Fruit fly (Drosophila melanogaster) whole organism, embryonic: Measurements from ENCODE around the gene Jon66Cii.

Experiments
- Aef1 ChIP-seq: fragments of 200-800 bp; sonication (Bioruptor generic); IDR thresholded peaks from 3 replicates; pipeline ENCODE4 v1.3.6; 2022; ENCODE audit warnings: missing biosample characterization, missing genetic modification characterization
- Awh ChIP-seq: fragments of 200-800 bp; sonication (Bioruptor generic); IDR thresholded peaks from 2 replicates; pipeline ENCODE4, ENCODE4 v1.3.6; 2022; ENCODE audit warnings: missing biosample characterization, missing genetic modification characterization
- CG10267 ChIP-seq: fragments of 200-800 bp; sonication (Bioruptor generic); optimal IDR thresholded peaks from 2 replicates; lab custom pipeline; 2018; ENCODE audit warnings: missing biosample characterization, mild to moderate bottlenecking, missing genetic modification characterization, moderate library complexity
- CG10321 ChIP-seq: fragments of 200-800 bp; sonication (Bioruptor generic); IDR thresholded peaks from 2 replicates; pipeline ENCODE4 v1.3.6; 2022; ENCODE audit warnings: missing biosample characterization, missing genetic modification characterization
- CG16815 ChIP-seq: fragments of 200-800 bp; sonication (Bioruptor generic); optimal IDR thresholded peaks from 3 replicates; lab custom pipeline; 2017; ENCODE audit warnings: missing biosample characterization, mild to moderate bottlenecking, missing genetic modification characterization
- CG18619 ChIP-seq: fragments of 200-800 bp; sonication (Bioruptor generic); optimal IDR thresholded peaks from 3 replicates; lab custom pipeline; 2017; ENCODE audit warnings: missing biosample characterization, mild to moderate bottlenecking, missing genetic modification characterization
- CG18764 ChIP-seq: fragments of 200-800 bp; sonication (Bioruptor generic); optimal IDR thresholded peaks from 3 replicates; lab custom pipeline; 2016; ENCODE audit warnings: missing biosample characterization, missing genetic modification characterization
- CG2116 ChIP-seq: fragments of 200-800 bp; sonication (Bioruptor generic); optimal IDR thresholded peaks from 3 replicates; lab custom pipeline; 2018; ENCODE audit warnings: missing biosample characterization, mild to moderate bottlenecking, missing genetic modification characterization
- CG2129 ChIP-seq: fragments of 200-800 bp; sonication (Bioruptor generic); IDR thresholded peaks from 2 replicates; pipeline ENCODE4 v1.3.6; 2022; ENCODE audit warnings: missing biosample characterization, missing genetic modification characterization; ENCODE audit not compliant: partially characterized antibody
- CG3995 ChIP-seq: fragments of 200-800 bp; sonication (Bioruptor generic); optimal IDR thresholded peaks from 3 replicates; lab custom pipeline; 2016; ENCODE audit warnings: missing biosample characterization, missing genetic modification characterization
- CG5245 ChIP-seq: fragments of 200-800 bp; sonication (Bioruptor generic); optimal IDR thresholded peaks from 3 replicates; lab custom pipeline; 2016; ENCODE audit warnings: missing biosample characterization, missing genetic modification characterization
- CG6272 ChIP-seq: fragments of 200-800 bp; sonication (Bioruptor generic); IDR thresholded peaks from 2 replicates; pipeline ENCODE4 v1.3.6; 2022; ENCODE audit warnings: missing biosample characterization, missing genetic modification characterization
- CG6854 ChIP-seq: fragments of 200-800 bp; sonication (Bioruptor generic); optimal IDR thresholded peaks from 3 replicates; lab custom pipeline; 2017; ENCODE audit warnings: missing biosample characterization, mild to moderate bottlenecking, missing genetic modification characterization
- CG8290 ChIP-seq, 3 experiments: fragments of 200-800 bp; sonication (Bioruptor generic); optimal IDR thresholded peaks; 2 replicates each; lab custom pipeline; 2016 to 2019; ENCODE audit warnings: missing biosample characterization in 3 of 3, missing genetic modification characterization in 3 of 3, mild to moderate bottlenecking in 2 of 3, moderate library complexity in 1 of 3
- CG8388 ChIP-seq: fragments of 200-800 bp; sonication (Bioruptor generic); optimal IDR thresholded peaks from 2 replicates; lab custom pipeline; 2019; ENCODE audit warnings: missing biosample characterization, mild to moderate bottlenecking, missing genetic modification characterization, moderate library complexity
- Drgx ChIP-seq: fragments of 200-800 bp; sonication (Bioruptor generic); IDR thresholded peaks from 2 replicates; pipeline ENCODE4 v1.3.6; 2022; ENCODE audit warnings: missing biosample characterization, missing genetic modification characterization
- E2f1 ChIP-seq: fragments of 200-800 bp; sonication (Bioruptor generic); IDR thresholded peaks from 2 replicates; pipeline ENCODE4 v1.3.6; 2022; ENCODE audit warnings: missing biosample characterization, missing genetic modification characterization
- Eip74EF ChIP-seq, 2 experiments: fragments of 200-800 bp in 1 of 2; fragments of >200 bp in 1 of 2; sonication (Bioruptor generic) in 1 of 2; optimal IDR thresholded peaks; 2 replicates each; lab custom pipeline; 2017 to 2019; ENCODE audit warnings: missing biosample characterization in 2 of 2, missing genetic modification characterization in 2 of 2, mild to moderate bottlenecking in 1 of 2, moderate library complexity in 1 of 2
- H15 ChIP-seq: fragments of 200-800 bp; sonication (Bioruptor generic); IDR thresholded peaks from 3 replicates; pipeline ENCODE4 v1.3.6; 2022; ENCODE audit warnings: missing biosample characterization, missing genetic modification characterization
- HLH4C ChIP-seq: fragments of 200-800 bp; sonication (Bioruptor generic); IDR thresholded peaks from 3 replicates; pipeline ENCODE4 v1.3.6; 2022; ENCODE audit warnings: missing biosample characterization, missing genetic modification characterization; ENCODE audit not compliant: partially characterized antibody
- Myb ChIP-seq: fragments of 200-800 bp; sonication (Bioruptor generic); optimal IDR thresholded peaks from 2 replicates; lab custom pipeline; 2016; ENCODE audit warnings: missing biosample characterization, missing genetic modification characterization
- Opbp ChIP-seq: fragments of 200-800 bp; sonication (Bioruptor generic); IDR thresholded peaks from 3 replicates; pipeline ENCODE4 v1.3.6; 2022; ENCODE audit warnings: missing biosample characterization, missing genetic modification characterization; ENCODE audit not compliant: partially characterized antibody
- PHDP ChIP-seq: fragments of 200-800 bp; sonication (Bioruptor generic); optimal IDR thresholded peaks from 3 replicates; lab custom pipeline; 2018; ENCODE audit warnings: missing biosample characterization, mild to moderate bottlenecking, missing genetic modification characterization, moderate library complexity
- Rfx ChIP-seq: fragments of 200-800 bp; sonication (Bioruptor generic); IDR thresholded peaks from 2 replicates; pipeline ENCODE4 v1.3.6; 2022; ENCODE audit warnings: missing biosample characterization, missing genetic modification characterization
- Rx ChIP-seq: fragments of 200-800 bp; sonication (Bioruptor generic); IDR thresholded peaks from 2 replicates; pipeline ENCODE4 v1.3.6; 2022; ENCODE audit warnings: missing biosample characterization, missing genetic modification characterization
- TFAM ChIP-seq: fragments of 200-800 bp; sonication (Bioruptor generic); optimal IDR thresholded peaks from 2 replicates; lab custom pipeline; 2017; ENCODE audit warnings: missing biosample characterization, missing genetic modification characterization, inconsistent platforms
- aop ChIP-seq: fragments of 200-800 bp; sonication (Bioruptor generic); IDR thresholded peaks from 2 replicates; pipeline ENCODE4 v1.3.6; 2022; ENCODE audit warnings: missing biosample characterization, missing genetic modification characterization
- caup ChIP-seq: fragments of 200-800 bp; sonication (Bioruptor generic); optimal IDR thresholded peaks from 3 replicates; lab custom pipeline; 2017; ENCODE audit warnings: missing biosample characterization, mild to moderate bottlenecking, missing genetic modification characterization, moderate library complexity; ENCODE audit not compliant: severe bottlenecking
- dpn ChIP-seq, 2 experiments: fragments of 200-800 bp; sonication (Bioruptor generic); optimal IDR thresholded peaks; 3 replicates each; lab custom pipeline; 2016; ENCODE audit warnings: missing biosample characterization in 2 of 2, missing genetic modification characterization in 2 of 2
- grn ChIP-seq: fragments of 200-800 bp; sonication (Bioruptor generic); optimal IDR thresholded peaks from 3 replicates; lab custom pipeline; 2017; ENCODE audit warnings: missing biosample characterization, missing genetic modification characterization
- jumu ChIP-seq: fragments of 200-800 bp; sonication (Bioruptor generic); optimal IDR thresholded peaks from 3 replicates; lab custom pipeline; 2016; ENCODE audit warnings: missing biosample characterization, missing genetic modification characterization
- lilli ChIP-seq: fragments of 200-800 bp; sonication (Bioruptor generic); optimal IDR thresholded peaks from 3 replicates; lab custom pipeline; 2016; ENCODE audit warnings: missing biosample characterization, missing genetic modification characterization
- nerfin-1 ChIP-seq: fragments of 200-800 bp; sonication (Bioruptor generic); optimal IDR thresholded peaks from 3 replicates; lab custom pipeline; 2019; ENCODE audit warnings: missing biosample characterization, mild to moderate bottlenecking, missing genetic modification characterization, moderate library complexity
- nerfin-2 ChIP-seq: fragments of 200-800 bp; sonication (Bioruptor generic); IDR thresholded peaks from 2 replicates; pipeline ENCODE4 v1.3.6; 2022; ENCODE audit warnings: missing biosample characterization, missing genetic modification characterization; ENCODE audit not compliant: partially characterized antibody
- nmo ChIP-seq: fragments of 200-800 bp; sonication (Bioruptor generic); optimal IDR thresholded peaks from 2 replicates; lab custom pipeline; 2018; ENCODE audit warnings: missing biosample characterization, mild to moderate bottlenecking, missing genetic modification characterization, moderate library complexity
- odd ChIP-seq: fragments of 200-800 bp; sonication (Bioruptor generic); optimal IDR thresholded peaks from 2 replicates; lab custom pipeline; 2017; ENCODE audit warnings: missing biosample characterization, mild to moderate bottlenecking, missing genetic modification characterization
- otp ChIP-seq: fragments of 200-800 bp; sonication (Bioruptor generic); IDR thresholded peaks from 3 replicates; pipeline ENCODE4, ENCODE4 v1.3.6; 2022; ENCODE audit warnings: missing biosample characterization, missing genetic modification characterization
- pfk ChIP-seq: fragments of 200-800 bp; sonication (Bioruptor generic); optimal IDR thresholded peaks from 2 replicates; lab custom pipeline; 2018; ENCODE audit warnings: missing biosample characterization, mild to moderate bottlenecking, missing genetic modification characterization, moderate library complexity
- phol ChIP-seq: fragments of 200-800 bp; sonication (Bioruptor generic); optimal IDR thresholded peaks from 3 replicates; lab custom pipeline; 2018; ENCODE audit warnings: missing biosample characterization, mild to moderate bottlenecking, missing genetic modification characterization, moderate library complexity
- pros ChIP-seq: fragments of 200-800 bp; sonication (Bioruptor generic); optimal IDR thresholded peaks from 3 replicates; lab custom pipeline; 2019; ENCODE audit warnings: missing biosample characterization, mild to moderate bottlenecking, missing genetic modification characterization, moderate library complexity
- ro ChIP-seq: fragments of 200-800 bp; sonication (Bioruptor generic); IDR thresholded peaks from 2 replicates; pipeline ENCODE4 v1.3.6; 2022; ENCODE audit warnings: missing biosample characterization, missing genetic modification characterization
- sc ChIP-seq, 3 experiments: fragments of >200 bp in 2 of 3; fragments of 200-800 bp in 1 of 3; sonication (Bioruptor generic) in 1 of 3; optimal IDR thresholded peaks; 2 replicates in 2 of 3; 3 replicates in 1 of 3; lab custom pipeline; 2017; ENCODE audit warnings: mild to moderate bottlenecking in 1 of 3, missing biosample characterization in 1 of 3, missing genetic modification characterization in 1 of 3, missing genetic modification reagents in 1 of 3
- sim ChIP-seq: fragments of 200-800 bp; sonication (Bioruptor generic); IDR thresholded peaks from 2 replicates; pipeline ENCODE4 v1.3.6; 2022; ENCODE audit warnings: missing biosample characterization, missing genetic modification characterization
- slp2 ChIP-seq: fragments of 200-800 bp; sonication (Bioruptor generic); optimal IDR thresholded peaks from 2 replicates; lab custom pipeline; 2016; ENCODE audit warnings: missing biosample characterization, missing genetic modification characterization
- so ChIP-seq: fragments of 200-800 bp; sonication (Bioruptor generic); IDR thresholded peaks from 3 replicates; pipeline ENCODE4 v1.3.6; 2022; ENCODE audit warnings: missing biosample characterization, missing genetic modification characterization
- stc ChIP-seq: fragments of 200-800 bp; sonication (Bioruptor generic); IDR thresholded peaks from 2 replicates; pipeline ENCODE4 v1.3.6; 2022; ENCODE audit warnings: missing biosample characterization, missing genetic modification characterization
- ttk ChIP-seq: fragments of 200-800 bp; sonication (Bioruptor generic); IDR thresholded peaks from 2 replicates; pipeline ENCODE4 v2.1.2; 2022; ENCODE audit warnings: missing biosample characterization, missing genetic modification characterization
- wdn ChIP-seq: fragments of 200-800 bp; sonication (Bioruptor generic); IDR thresholded peaks from 2 replicates; pipeline ENCODE4 v1.3.6; 2022; ENCODE audit warnings: missing biosample characterization, missing genetic modification characterization
- z ChIP-seq: fragments of 200-800 bp; sonication (Bioruptor generic); IDR thresholded peaks from 3 replicates; pipeline ENCODE4 v1.3.6; 2022; ENCODE audit warnings: missing biosample characterization, missing genetic modification characterization
- zen2 ChIP-seq: fragments of 200-800 bp; sonication (Bioruptor generic); IDR thresholded peaks from 3 replicates; pipeline ENCODE4 v1.3.6; 2022; ENCODE audit warnings: missing biosample characterization, missing genetic modification characterization; ENCODE audit not compliant: partially characterized antibody

Gene Jon66Cii

dm6 chr3L:8411439-8411897 lies 18.0 kb upstream of the Jon66Cii start, which contains the start of gene Exo70 (continued):
- TF ChIP-seq pros (GFP tag; lab: Kevin White, UChicago) (no peak), CG18619 (GFP tag; lab: Kevin White, UChicago) (no peak), wdn (no peak), odd (GFP tag; lab: Kevin White, UChicago) (no peak), sim (no peak), caup (GFP tag; lab: Kevin White, UChicago) (no peak), Awh (GFP tag; lab: Robert Waterston, UW) (no peak), Aef1 (GFP tag; lab: Robert Waterston, UW) (no peak), aop (no peak), CG2116 (GFP tag; lab: Kevin White, UChicago) (peak; percentile 66), grn (GFP tag; lab: Kevin White, UChicago) (no peak), sc (optimal IDR thresholded peaks at IDR 0.05; lab: Kevin White, UChicago) (no peak), sc (GFP tag; optimal IDR thresholded peaks at IDR 0.05; lab: Kevin White, UChicago) (no peak), CG5245 (GFP tag; lab: Kevin White, UChicago) (no peak), jumu (GFP tag; lab: Kevin White, UChicago) (no peak), CG6854 (GFP tag; lab: Kevin White, UChicago) (no peak), Drgx (GFP tag; lab: Robert Waterston, UW) (no peak), dpn (GFP tag; optimal IDR thresholded peaks at IDR 0.05; lab: Kevin White, UChicago) (peak in 1 of 2 experiments; percentile 9), Myb (GFP tag; lab: Kevin White, UChicago) (peak; percentile 94), Opbp (GFP tag; lab: Robert Waterston, UW) (no peak; the same call in 2 of the 3 replicates), z (GFP tag; lab: Robert Waterston, UW) (no peak), TFAM (GFP tag; lab: Kevin White, UChicago) (no peak), CG10267 (tag; lab: Kevin White, UChicago) (peak; percentile 74), lilli (GFP tag; lab: Kevin White, UChicago) (no peak), otp (GFP tag; lab: Robert Waterston, UW) (no peak), CG8290 (GFP tag; optimal IDR thresholded peaks at IDR 0.05; lab: Kevin White, UChicago) (no peak), CG8290 (tag; optimal IDR thresholded peaks at IDR 0.05; lab: Kevin White, UChicago) (no peak), nmo (peak; percentile 65), so (no peak), ro (GFP tag; lab: Robert Waterston, UW) (no peak), CG18764 (GFP tag; lab: Kevin White, UChicago) (no peak), E2f1 (no peak), pfk (GFP tag; lab: Kevin White, UChicago) (no peak), CG8388 (no peak), phol (peak; percentile 65), CG10321 (GFP tag; lab: Robert Waterston, UW) (no peak), CG6272 (GFP tag; lab: Robert Waterston, UW) (no peak), CG3995 (GFP tag; lab: Kevin White, UChicago) (no peak), zen2 (GFP tag; lab: Robert Waterston, UW) (no peak), HLH4C (GFP tag; lab: Robert Waterston, UW) (no peak), PHDP (no peak), H15 (GFP tag; lab: Robert Waterston, UW) (no peak), Rfx (peak; percentile 64), nerfin-2 (GFP tag; lab: Robert Waterston, UW) (no peak), ttk (GFP tag; lab: Robert Waterston, UW) (no peak), CG2129 (GFP tag; lab: Robert Waterston, UW) (no peak), Eip74EF (GFP tag; optimal IDR thresholded peaks at IDR 0.05; lab: Kevin White, UChicago) (no peak), nerfin-1 (tag; lab: Kevin White, UChicago) (peak; percentile 84), Rx (no peak), slp2 (GFP tag; lab: Kevin White, UChicago) (no peak), stc (GFP tag; lab: Robert Waterston, UW) (no peak), CG16815 (GFP tag; lab: Kevin White, UChicago) (no peak)
